Fruit fly (Drosophila melanogaster) whole organism, embryonic: ENCODE results near the gene CG8892.

Experiments
- Aef1 ChIP-seq: fragments of 200-800 bp; sonication (Bioruptor generic); IDR thresholded peaks from 3 replicates; pipeline ENCODE4 v1.3.6; 2022; ENCODE audit warnings: missing biosample characterization, missing genetic modification characterization
- Blimp-1 ChIP-seq: fragments of 200-800 bp; sonication (Bioruptor generic); optimal IDR thresholded peaks from 3 replicates; lab custom pipeline; 2018; ENCODE audit warnings: missing biosample characterization, missing genetic modification characterization, mild to moderate bottlenecking, moderate library complexity, missing genetic modification reagents
- BtbVII ChIP-seq: fragments of 200-800 bp; sonication (Bioruptor generic); optimal IDR thresholded peaks from 3 replicates; lab custom pipeline; 2017; ENCODE audit warnings: missing biosample characterization, mild to moderate bottlenecking, missing genetic modification characterization
- C15 ChIP-seq: fragments of 200-800 bp; sonication (Bioruptor generic); IDR thresholded peaks from 3 replicates; pipeline ENCODE4 v1.3.6; 2022; ENCODE audit warnings: missing biosample characterization, missing genetic modification characterization
- CG10267 ChIP-seq: fragments of 200-800 bp; sonication (Bioruptor generic); optimal IDR thresholded peaks from 2 replicates; lab custom pipeline; 2018; ENCODE audit warnings: missing biosample characterization, mild to moderate bottlenecking, missing genetic modification characterization, moderate library complexity
- CG11093 ChIP-seq: fragments of 200-800 bp; sonication (Bioruptor generic); IDR thresholded peaks from 3 replicates; pipeline ENCODE4 v1.3.6; 2022; ENCODE audit warnings: missing biosample characterization, missing genetic modification characterization
- CG12071 ChIP-seq: fragments of 200-800 bp; sonication (Bioruptor generic); optimal IDR thresholded peaks from 3 replicates; lab custom pipeline; 2018; ENCODE audit warnings: missing biosample characterization, mild to moderate bottlenecking, missing genetic modification characterization
- CG13424 ChIP-seq: fragments of 200-800 bp; sonication (Bioruptor generic); optimal IDR thresholded peaks from 2 replicates; lab custom pipeline; 2019; ENCODE audit warnings: missing biosample characterization, mild to moderate bottlenecking, missing genetic modification characterization, moderate library complexity
- CG14050 ChIP-seq: fragments of 200-800 bp; sonication (Bioruptor generic); IDR thresholded peaks from 3 replicates; pipeline ENCODE4 v1.3.6; 2022; ENCODE audit warnings: missing biosample characterization, missing genetic modification characterization
- CG15479 ChIP-seq: fragments of 200-800 bp; sonication (Bioruptor generic); optimal IDR thresholded peaks from 3 replicates; lab custom pipeline; 2019; ENCODE audit warnings: missing biosample characterization, mild to moderate bottlenecking, missing genetic modification characterization, moderate library complexity
- CG15696 ChIP-seq: fragments of 200-800 bp; sonication (Bioruptor generic); optimal IDR thresholded peaks from 2 replicates; lab custom pipeline; 2019; ENCODE audit warnings: missing biosample characterization, mild to moderate bottlenecking, missing genetic modification characterization, moderate library complexity
- CG1602 ChIP-seq: fragments of 200-800 bp; sonication (Bioruptor generic); optimal IDR thresholded peaks from 3 replicates; lab custom pipeline; 2016; ENCODE audit warnings: missing biosample characterization, missing genetic modification characterization
- CG17328 ChIP-seq: fragments of 200-800 bp; sonication (Bioruptor generic); IDR thresholded peaks from 2 replicates; pipeline ENCODE4 v1.3.6; 2022; ENCODE audit warnings: missing biosample characterization, missing genetic modification characterization
- CG1792 ChIP-seq: fragments of 200-800 bp; sonication (Bioruptor generic); optimal IDR thresholded peaks from 2 replicates; lab custom pipeline; 2016; ENCODE audit warnings: missing biosample characterization, missing genetic modification characterization
- CG31365 ChIP-seq: fragments of 200-800 bp; sonication (Bioruptor generic); optimal IDR thresholded peaks from 2 replicates; lab custom pipeline; 2018; ENCODE audit warnings: missing biosample characterization, mild to moderate bottlenecking, missing genetic modification characterization
- CG31388 ChIP-seq: fragments of 200-800 bp; sonication (Bioruptor generic); optimal IDR thresholded peaks from 2 replicates; lab custom pipeline; 2016; ENCODE audit warnings: missing biosample characterization, missing genetic modification characterization
- CG3163 ChIP-seq: fragments of 200-800 bp; sonication (Bioruptor generic); optimal IDR thresholded peaks from 3 replicates; lab custom pipeline; 2016; ENCODE audit warnings: missing biosample characterization, missing genetic modification characterization
- CG4617 ChIP-seq: fragments of 200-800 bp; sonication (Bioruptor generic); optimal IDR thresholded peaks from 3 replicates; lab custom pipeline; 2016; ENCODE audit warnings: missing biosample characterization, missing genetic modification characterization, borderline replicate concordance
- CG6654 ChIP-seq: fragments of 200-800 bp; sonication (Bioruptor generic); optimal IDR thresholded peaks from 2 replicates; lab custom pipeline; 2017; ENCODE audit warnings: missing biosample characterization, mild to moderate bottlenecking, missing genetic modification characterization
- CG6683 ChIP-seq: fragments of 200-800 bp; sonication (Bioruptor generic); optimal IDR thresholded peaks from 2 replicates; lab custom pipeline; 2017; ENCODE audit warnings: missing biosample characterization, mild to moderate bottlenecking, missing genetic modification characterization, missing genetic modification reagents
- CG7372 ChIP-seq: fragments of 200-800 bp; sonication (Bioruptor generic); IDR thresholded peaks from 2 replicates; pipeline ENCODE4 v1.3.6; 2022; ENCODE audit warnings: missing biosample characterization, missing genetic modification characterization
- Dbx ChIP-seq: fragments of 200-800 bp; sonication (Bioruptor generic); IDR thresholded peaks from 3 replicates; pipeline ENCODE4 v1.3.6; 2022; ENCODE audit warnings: missing biosample characterization, missing genetic modification characterization
- ERR ChIP-seq: fragments of 200-800 bp; sonication (Bioruptor generic); optimal IDR thresholded peaks from 2 replicates; lab custom pipeline; 2016; ENCODE audit warnings: missing biosample characterization, missing genetic modification characterization
- Elba2 ChIP-seq: fragments of 200-800 bp; sonication (Bioruptor generic); optimal IDR thresholded peaks from 3 replicates; lab custom pipeline; 2016; ENCODE audit warnings: missing biosample characterization, missing genetic modification characterization
- Fer1 ChIP-seq: fragments of 200-800 bp; sonication (Bioruptor generic); optimal IDR thresholded peaks from 2 replicates; lab custom pipeline; 2017; ENCODE audit warnings: missing biosample characterization, mild to moderate bottlenecking, missing genetic modification characterization
- HLH4C ChIP-seq: fragments of 200-800 bp; sonication (Bioruptor generic); IDR thresholded peaks from 3 replicates; pipeline ENCODE4 v1.3.6; 2022; ENCODE audit warnings: missing biosample characterization, missing genetic modification characterization; ENCODE audit not compliant: partially characterized antibody
- HLHmδ ChIP-seq: fragments of 200-800 bp; sonication (Bioruptor generic); optimal IDR thresholded peaks from 2 replicates; lab custom pipeline; 2018; ENCODE audit warnings: missing biosample characterization, mild to moderate bottlenecking, missing genetic modification characterization, moderate library complexity
- Hmx ChIP-seq: fragments of 200-800 bp; sonication (Bioruptor generic); optimal IDR thresholded peaks from 2 replicates; lab custom pipeline; 2016; ENCODE audit warnings: missing biosample characterization, missing genetic modification characterization
- Jarid2 ChIP-seq: fragments of 200-800 bp; sonication (Bioruptor generic); optimal IDR thresholded peaks from 3 replicates; lab custom pipeline; 2017; ENCODE audit warnings: mild to moderate bottlenecking, missing biosample characterization, missing genetic modification reagents, missing genetic modification characterization
- Lpt ChIP-seq: fragments of >200 bp; optimal IDR thresholded peaks from 2 replicates; lab custom pipeline; 2018; ENCODE audit warnings: missing biosample characterization, missing genetic modification characterization
- Mrtf ChIP-seq: fragments of 200-800 bp; sonication (Bioruptor generic); IDR thresholded peaks from 3 replicates; pipeline ENCODE4 v1.3.6; 2022; ENCODE audit warnings: missing biosample characterization, missing genetic modification characterization
- Oli ChIP-seq: fragments of 200-800 bp; sonication (Bioruptor generic); optimal IDR thresholded peaks from 2 replicates; lab custom pipeline; 2018; ENCODE audit warnings: missing biosample characterization, mild to moderate bottlenecking, missing genetic modification characterization, moderate library complexity
- Stat92E ChIP-seq, 3 experiments: fragments of >200 bp in 2 of 3; fragments of 200-800 bp in 1 of 3; sonication (Bioruptor generic) in 1 of 3; optimal IDR thresholded peaks; 2 replicates each; lab custom pipeline; 2017 to 2019; ENCODE audit warnings: missing biosample characterization in 3 of 3, missing genetic modification characterization in 3 of 3, mild to moderate bottlenecking in 1 of 3, moderate library complexity in 1 of 3
- crc ChIP-seq: fragments of 200-800 bp; sonication (Bioruptor generic); optimal IDR thresholded peaks from 2 replicates; lab custom pipeline; 2016; ENCODE audit warnings: missing biosample characterization, missing genetic modification characterization
- fu2 ChIP-seq: fragments of 200-800 bp; sonication (Bioruptor generic); optimal IDR thresholded peaks from 2 replicates; lab custom pipeline; 2016; ENCODE audit warnings: missing biosample characterization, missing genetic modification characterization
- gem ChIP-seq: fragments of 200-800 bp; sonication (Bioruptor generic); optimal IDR thresholded peaks from 2 replicates; lab custom pipeline; 2019; ENCODE audit warnings: missing biosample characterization, mild to moderate bottlenecking, missing genetic modification characterization, moderate library complexity
- hkb ChIP-seq, 2 experiments: fragments of 200-800 bp in 1 of 2; fragments of >200 bp in 1 of 2; sonication (Bioruptor generic) in 1 of 2; IDR thresholded peaks in 1 of 2; optimal IDR thresholded peaks in 1 of 2; 2 replicates each; pipeline versions ENCODE4 v1.3.6 to Lab custom; 2017 to 2022; ENCODE audit warnings: missing biosample characterization in 1 of 2, missing genetic modification characterization in 1 of 2
- luna ChIP-seq: fragments of 200-800 bp; sonication (Bioruptor generic); optimal IDR thresholded peaks from 2 replicates; lab custom pipeline; 2016; ENCODE audit warnings: missing biosample characterization, missing genetic modification characterization
- oc ChIP-seq: fragments of 200-800 bp; sonication (Bioruptor generic); optimal IDR thresholded peaks from 2 replicates; lab custom pipeline; 2018; ENCODE audit warnings: missing biosample characterization, mild to moderate bottlenecking, missing genetic modification characterization, moderate library complexity
- prd ChIP-seq, 3 experiments: fragments of >200 bp in 2 of 3; fragments of 200-800 bp in 1 of 3; sonication (Bioruptor generic) in 1 of 3; optimal IDR thresholded peaks in 2 of 3; IDR thresholded peaks in 1 of 3; 2 replicates in 2 of 3; 3 replicates in 1 of 3; pipeline versions ENCODE4 v1.3.6 to Lab custom; 2017 to 2022; ENCODE audit warnings: missing biosample characterization in 1 of 3, missing genetic modification characterization in 1 of 3
- pros ChIP-seq: fragments of 200-800 bp; sonication (Bioruptor generic); optimal IDR thresholded peaks from 3 replicates; lab custom pipeline; 2019; ENCODE audit warnings: missing biosample characterization, mild to moderate bottlenecking, missing genetic modification characterization, moderate library complexity
- psq ChIP-seq: fragments of 200-800 bp; sonication (Bioruptor generic); optimal IDR thresholded peaks from 2 replicates; lab custom pipeline; 2017; ENCODE audit warnings: missing biosample characterization, missing genetic modification characterization
- repo ChIP-seq: fragments of 200-800 bp; sonication (Bioruptor generic); optimal IDR thresholded peaks from 2 replicates; lab custom pipeline; 2016; ENCODE audit warnings: missing biosample characterization, missing genetic modification characterization
- sisA ChIP-seq: fragments of 200-800 bp; sonication (Bioruptor generic); IDR thresholded peaks from 2 replicates; pipeline ENCODE4 v1.3.6; 2022; ENCODE audit warnings: missing biosample characterization, missing genetic modification characterization
- stwl ChIP-seq: fragments of 200-800 bp; sonication (Bioruptor generic); optimal IDR thresholded peaks from 3 replicates; lab custom pipeline; 2018; ENCODE audit warnings: missing biosample characterization, mild to moderate bottlenecking, missing genetic modification characterization, moderate library complexity
- tx ChIP-seq: fragments of 200-800 bp; sonication (Bioruptor generic); optimal IDR thresholded peaks from 2 replicates; lab custom pipeline; 2016; ENCODE audit warnings: missing biosample characterization, missing genetic modification characterization

CG8892 gene

DNA sequence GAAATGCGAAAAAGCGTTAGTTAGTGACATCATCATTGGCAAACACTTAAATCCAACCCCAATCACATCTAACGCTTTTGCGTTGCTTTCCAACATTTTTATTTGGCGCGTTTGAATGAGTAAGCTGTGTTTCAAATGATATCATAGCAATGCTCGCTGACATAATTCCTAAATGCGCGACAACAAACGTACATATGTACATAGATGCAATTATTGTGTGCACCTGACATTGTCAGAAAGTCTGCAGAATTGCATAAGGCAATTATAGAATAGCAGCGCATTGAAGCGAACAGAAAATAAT, 16.8 kb upstream of the CG8892 start (continued):
- TF ChIP-seq CG12071 (GFP tag; lab: Kevin White, UChicago): no peak
- no peak for TF ChIP-seq fu2 (GFP tag; lab: Kevin White, UChicago)
- TF ChIP-seq CG31365: no peak
- TF ChIP-seq CG15479 (GFP tag; lab: Kevin White, UChicago): peak; percentile 77
- no peak for TF ChIP-seq hkb (optimal IDR thresholded peaks at IDR 0.05; lab: Kevin White, UChicago)
- TF ChIP-seq hkb (GFP tag; IDR thresholded peaks at IDR 0.05; lab: Robert Waterston, UW): no peak

- TF ChIP-seq luna (GFP tag; lab: Kevin White, UChicago) (peak; percentile 98), psq (GFP tag; lab: Kevin White, UChicago) (peak; percentile 95), Mrtf (GFP tag; lab: Robert Waterston, UW) (peak; percentile 99), C15 (peak; percentile 97), gem (tag; lab: Kevin White, UChicago) (peak; percentile 100), Oli (tag; lab: Kevin White, UChicago) (peak; percentile 99), BtbVII (GFP tag; lab: Kevin White, UChicago) (peak; percentile 98), stwl (tag; lab: Kevin White, UChicago) (peak; percentile 81), Jarid2 (GFP tag; lab: Kevin White, UChicago) (peak; percentile 94), CG7372 (GFP tag; lab: Robert Waterston, UW) (peak; percentile 99), CG6683 (GFP tag; lab: Kevin White, UChicago) (peak; percentile 97), Elba2 (GFP tag; lab: Kevin White, UChicago) (peak; percentile 78), Blimp-1 (GFP tag; lab: Kevin White, UChicago) (peak; percentile 98), CG14050 (GFP tag; lab: Robert Waterston, UW) (peak; percentile 99), sisA (GFP tag; lab: Robert Waterston, UW) (peak; percentile 100), Stat92E (GFP tag; optimal IDR thresholded peaks at IDR 0.05; lab: Kevin White, UChicago) (peak in 1 of 3 experiments; percentile 95), crc (GFP tag; lab: Kevin White, UChicago) (peak; percentile 99), CG3163 (GFP tag; lab: Kevin White, UChicago) (peak; percentile 96), CG11093 (GFP tag; lab: Robert Waterston, UW) (peak; percentile 99), prd (optimal IDR thresholded peaks at IDR 0.05; lab: Kevin White, UChicago) (no peak), prd (GFP tag; IDR thresholded peaks at IDR 0.05; lab: Robert Waterston, UW) (peak; percentile 99), CG17328 (GFP tag; lab: Robert Waterston, UW) (peak; percentile 99), CG4617 (GFP tag; lab: Kevin White, UChicago) (peak; percentile 99), repo (peak; percentile 99), CG1792 (peak; percentile 99), Aef1 (GFP tag; lab: Robert Waterston, UW) (peak; percentile 99), CG15696 (tag; lab: Kevin White, UChicago) (peak; percentile 97), CG31388 (GFP tag; lab: Kevin White, UChicago) (peak; percentile 98), tx (GFP tag; lab: Kevin White, UChicago) (peak; percentile 99), Lpt (no peak), pros (GFP tag; lab: Kevin White, UChicago) (peak; percentile 79), CG6654 (GFP tag; lab: Kevin White, UChicago) (peak; percentile 97), Dbx (GFP tag; lab: Robert Waterston, UW) (peak; percentile 99), ERR (GFP tag; lab: Kevin White, UChicago) (peak; percentile 98), HLHmδ (peak; percentile 12), Fer1 (GFP tag; lab: Kevin White, UChicago) (peak; percentile 98), Hmx (GFP tag; lab: Kevin White, UChicago) (peak; percentile 96), HLH4C (GFP tag; lab: Robert Waterston, UW) (peak; percentile 66), CG1602 (GFP tag; lab: Kevin White, UChicago) (peak; percentile 100), oc (tag; lab: Kevin White, UChicago) (peak; percentile 99), CG10267 (peak; percentile 96), CG13424 (tag; lab: Kevin White, UChicago) (peak; percentile 99)
Measured at dm6 chr2L:4997401-4998259, 16.2 kb upstream of the CG8892 start.
